Worm (Caenorhabditis elegans) whole organism, L4 larva: ENCODE results near the gene irld-6.

Source experiments
- F26F4.8 ChIP-seq: fragments of 200-800 bp; sonication (Bioruptor generic); conservative IDR thresholded peaks from 2 replicates; pipeline ENCODE4 v1.3.6; 2022; ENCODE audit warnings: missing genetic modification characterization, missing compliant biosample characterization
- F49E8.2 ChIP-seq: sonication (generic microtip); optimal IDR thresholded peaks from 2 replicates; lab custom pipeline; 2016; ENCODE audit warnings: missing compliant biosample characterization, mild to moderate bottlenecking, missing genetic modification characterization, borderline replicate concordance
- R02D3.7 ChIP-seq: fragments of 150-350 bp; sonication (generic microtip); optimal IDR thresholded peaks from 3 replicates; lab custom pipeline; 2014; ENCODE audit warnings: missing biosample characterization, missing genetic modification characterization
- T20F7.1 ChIP-seq: fragments of 200-800 bp; sonication (Bioruptor generic); optimal IDR thresholded peaks from 2 replicates; lab custom pipeline; 2018; ENCODE audit warnings: mild to moderate bottlenecking, missing genetic modification characterization, missing compliant biosample characterization
- Y5F2A.4 ChIP-seq: fragments of 200-800 bp; sonication (Bioruptor generic); optimal IDR thresholded peaks from 2 replicates; lab custom pipeline; 2018; ENCODE audit warnings: mild to moderate bottlenecking, missing genetic modification characterization, missing compliant biosample characterization
- ZK337.2 ChIP-seq: fragments of 200-800 bp; sonication (Bioruptor generic); IDR thresholded peaks from 2 replicates; pipeline ENCODE4 v1.3.6; 2022; ENCODE audit warnings: missing genetic modification reagents, missing genetic modification characterization, missing compliant biosample characterization
- ZK546.5 ChIP-seq, 2 experiments: sonication (generic microtip); optimal IDR thresholded peaks; 2 replicates each; lab custom pipeline; 2017; ENCODE audit warnings: missing biosample characterization in 2 of 2, missing genetic modification characterization in 2 of 2
- aha-1 ChIP-seq: fragments of 150-350 bp; peaks from one replicate; lab custom pipeline; 2014; ENCODE audit warnings: missing biosample characterization, missing genetic modification characterization
- ama-1 ChIP-seq: fragments of 150-350 bp; optimal IDR thresholded peaks from 2 replicates; lab custom pipeline; 2014; ENCODE audit warnings: inconsistent platforms, mixed read lengths
- arid-1 ChIP-seq: fragments of 200-800 bp; sonication (Bioruptor generic); conservative IDR thresholded peaks from 2 replicates; pipeline ENCODE4 v1.3.6; 2022; ENCODE audit warnings: missing genetic modification reagents, missing genetic modification characterization, missing compliant biosample characterization
- ceh-62 ChIP-seq: sonication (generic microtip); optimal IDR thresholded peaks from 2 replicates; lab custom pipeline; 2017; ENCODE audit warnings: missing biosample characterization, missing genetic modification characterization
- ces-1 ChIP-seq: fragments of 150-350 bp; sonication (generic microtip); optimal IDR thresholded peaks from 4 replicates; lab custom pipeline; 2014; ENCODE audit warnings: missing biosample characterization, missing genetic modification reagents, missing genetic modification characterization
- daf-16 ChIP-seq, 3 experiments: sonication (generic microtip); optimal IDR thresholded peaks; 2 replicates each; lab custom pipeline; 2016 to 2017; ENCODE audit warnings: missing genetic modification characterization in 3 of 3, missing genetic modification reagents in 3 of 3, mild to moderate bottlenecking in 2 of 3, missing compliant biosample characterization in 2 of 3, missing biosample characterization in 1 of 3, moderate library complexity in 1 of 3
- daf-19 ChIP-seq: fragments of 200-800 bp; sonication (Bioruptor generic); conservative IDR thresholded peaks from 2 replicates; pipeline ENCODE4 v1.3.6; 2022; ENCODE audit warnings: missing genetic modification characterization, missing compliant biosample characterization
- dmd-6 ChIP-seq: fragments of 200-800 bp; sonication (Bioruptor generic); IDR thresholded peaks from 2 replicates; pipeline ENCODE4 v1.3.6; 2022; ENCODE audit warnings: missing genetic modification reagents, missing genetic modification characterization, missing compliant biosample characterization
- dve-1 ChIP-seq: sonication (generic microtip); optimal IDR thresholded peaks from 2 replicates; lab custom pipeline; 2017; ENCODE audit warnings: antibody characterized with exemption, mild to moderate bottlenecking, missing genetic modification characterization, missing compliant biosample characterization; ENCODE audit not compliant: insufficient read depth
- egl-27 ChIP-seq: sonication (generic microtip); optimal IDR thresholded peaks from 3 replicates; lab custom pipeline; 2017; ENCODE audit warnings: missing biosample characterization, missing genetic modification reagents, missing genetic modification characterization
- egl-43 ChIP-seq: fragments of 200-800 bp; sonication (Bioruptor generic); IDR thresholded peaks from 2 replicates; pipeline ENCODE4 v1.3.6; 2022; ENCODE audit warnings: missing genetic modification reagents, missing genetic modification characterization, missing compliant biosample characterization
- hlh-11 ChIP-seq: fragments of 200-800 bp; sonication (Bioruptor generic); optimal IDR thresholded peaks from 2 replicates; lab custom pipeline; 2018; ENCODE audit warnings: mild to moderate bottlenecking, missing genetic modification characterization, missing compliant biosample characterization
- hlh-30 ChIP-seq: sonication (generic microtip); optimal IDR thresholded peaks from 2 replicates; lab custom pipeline; 2017; ENCODE audit warnings: antibody characterized with exemption, mild to moderate bottlenecking, missing genetic modification characterization, missing compliant biosample characterization; ENCODE audit not compliant: insufficient read depth
- lin-39 ChIP-seq: fragments of 150-350 bp; optimal IDR thresholded peaks from 2 replicates; lab custom pipeline; 2014; ENCODE audit warnings: missing biosample characterization, missing genetic modification reagents, missing genetic modification characterization
- mdl-1 ChIP-seq, 2 experiments: fragments of 150-350 bp in 1 of 2; sonication (generic microtip) in 1 of 2; optimal IDR thresholded peaks; 2 replicates each; lab custom pipeline; 2014 to 2017; ENCODE audit warnings: missing biosample characterization in 2 of 2, missing genetic modification characterization in 2 of 2
- mep-1 ChIP-seq: fragments of 150-350 bp; sonication (generic microtip); optimal IDR thresholded peaks from 3 replicates; lab custom pipeline; 2014; ENCODE audit warnings: missing biosample characterization, missing genetic modification characterization
- mes-2 ChIP-seq: sonication (generic microtip); optimal IDR thresholded peaks from 2 replicates; lab custom pipeline; 2016; ENCODE audit warnings: missing genotype, mild to moderate bottlenecking, missing genetic modification characterization, missing compliant biosample characterization; ENCODE audit not compliant: poor library complexity, severe bottlenecking
- mxl-3 ChIP-seq: fragments of 200-800 bp; sonication (Bioruptor generic); optimal IDR thresholded peaks from 2 replicates; lab custom pipeline; 2018; ENCODE audit warnings: mild to moderate bottlenecking, missing genetic modification characterization, missing compliant biosample characterization
- nhr-10 ChIP-seq: fragments of 150-350 bp; optimal IDR thresholded peaks from 2 replicates; lab custom pipeline; 2014; ENCODE audit warnings: missing biosample characterization, missing genetic modification characterization
- nhr-102 ChIP-seq: sonication (generic microtip); optimal IDR thresholded peaks from 2 replicates; lab custom pipeline; 2016; ENCODE audit warnings: mild to moderate bottlenecking, missing genetic modification characterization, moderate library complexity, missing compliant biosample characterization
- nhr-11 ChIP-seq: fragments of 150-350 bp; optimal IDR thresholded peaks from 2 replicates; lab custom pipeline; 2014; ENCODE audit warnings: missing biosample characterization, missing genetic modification characterization
- nhr-237 ChIP-seq: sonication (generic microtip); optimal IDR thresholded peaks from 2 replicates; lab custom pipeline; 2017; ENCODE audit warnings: missing biosample characterization, missing genetic modification characterization
- nhr-25 ChIP-seq: sonication (generic microtip); optimal IDR thresholded peaks from 2 replicates; lab custom pipeline; 2017; ENCODE audit warnings: missing genetic modification characterization, mild to moderate bottlenecking, missing compliant biosample characterization, antibody characterized with exemption, moderate library complexity, borderline replicate concordance; ENCODE audit not compliant: insufficient read depth
- nhr-28 ChIP-seq: fragments of 150-350 bp; optimal IDR thresholded peaks from 2 replicates; lab custom pipeline; 2014; ENCODE audit warnings: missing biosample characterization, missing genetic modification characterization
- nhr-41 ChIP-seq: fragments of 200-800 bp; sonication (Bioruptor generic); IDR thresholded peaks from 2 replicates; pipeline ENCODE4 v1.3.6; 2022; ENCODE audit warnings: missing genetic modification reagents, missing genetic modification characterization, missing compliant biosample characterization
- nhr-48 ChIP-seq: sonication (generic microtip); optimal IDR thresholded peaks from 2 replicates; lab custom pipeline; 2016; ENCODE audit warnings: mild to moderate bottlenecking, missing genetic modification characterization, missing compliant biosample characterization
- nhr-77 ChIP-seq: fragments of 150-350 bp; optimal IDR thresholded peaks from 2 replicates; lab custom pipeline; 2014; ENCODE audit warnings: missing biosample characterization, missing genetic modification characterization
- php-3 ChIP-seq: fragments of 200-800 bp; sonication (Bioruptor generic); IDR thresholded peaks from 2 replicates; pipeline ENCODE4 v1.3.6; 2022; ENCODE audit warnings: missing genetic modification reagents, missing genetic modification characterization, missing compliant biosample characterization
- pqm-1 ChIP-seq: sonication (generic microtip); optimal IDR thresholded peaks from 2 replicates; lab custom pipeline; 2017; ENCODE audit warnings: missing biosample characterization, missing genetic modification characterization
- rbr-2 ChIP-seq: sonication (generic microtip); optimal IDR thresholded peaks from 2 replicates; lab custom pipeline; 2016; ENCODE audit warnings: missing genotype, missing genetic modification characterization, missing compliant biosample characterization
- saeg-2 ChIP-seq: fragments of 200-800 bp; sonication (Bioruptor generic); IDR thresholded peaks from 2 replicates; pipeline ENCODE4 v1.3.6; 2022; ENCODE audit warnings: missing genetic modification reagents, missing genetic modification characterization, missing compliant biosample characterization
- tra-1 ChIP-seq: fragments of 200-800 bp; sonication (Bioruptor generic); IDR thresholded peaks from 2 replicates; pipeline ENCODE4 v1.3.6; 2022; ENCODE audit warnings: missing genetic modification reagents, missing genetic modification characterization, missing compliant biosample characterization
- unc-130 ChIP-seq: sonication (generic microtip); optimal IDR thresholded peaks from 2 replicates; lab custom pipeline; 2016; ENCODE audit warnings: missing genetic modification reagents, missing genetic modification characterization, missing compliant biosample characterization
- unc-39 ChIP-seq: sonication (generic microtip); optimal IDR thresholded peaks from 2 replicates; lab custom pipeline; 2017; ENCODE audit warnings: missing biosample characterization, missing genetic modification characterization
- zip-2 ChIP-seq: fragments of 150-350 bp; optimal IDR thresholded peaks from 2 replicates; lab custom pipeline; 2014; ENCODE audit warnings: missing biosample characterization, missing genetic modification characterization
- ztf-11 ChIP-seq: fragments of 150-350 bp; optimal IDR thresholded peaks from 2 replicates; lab custom pipeline; 2014; ENCODE audit warnings: missing biosample characterization, missing genetic modification characterization
- ztf-7 ChIP-seq: fragments of 150-350 bp; optimal IDR thresholded peaks from 2 replicates; lab custom pipeline; 2014; ENCODE audit warnings: missing biosample characterization, missing genetic modification characterization

The irld-6 gene

DNA sequence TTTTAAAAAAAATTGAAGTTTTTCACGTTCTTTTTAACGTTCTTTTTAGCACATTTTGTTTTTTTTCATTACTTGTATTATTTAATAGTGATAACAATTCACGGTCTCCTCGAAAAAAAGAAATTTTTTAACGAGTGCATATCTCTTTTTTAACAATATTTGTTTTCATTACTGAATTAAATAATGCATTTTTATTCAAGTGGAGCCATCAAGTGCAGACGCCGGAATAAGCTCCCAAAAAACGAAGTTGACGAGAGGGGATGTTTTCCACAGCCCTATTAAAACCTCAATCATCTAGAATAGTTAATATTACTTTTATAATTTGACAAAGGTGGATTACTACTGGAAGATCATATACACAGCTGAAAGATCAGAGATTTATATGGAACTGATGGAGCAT, at the start of gene irld-6:
TSS of gene irld-6 (minus strand) at position 101 of the 400 bp plus-strand sequence.
- TF ChIP-seq ZK546.5 (tag; optimal IDR thresholded peaks at IDR 0.05; lab: Kevin White, UChicago) (no peak), nhr-25 (tag; lab: Kevin White, UChicago) (no peak)
- TF ChIP-seq, all 104 proteins: peak for 0

ce11 chrV:10805934-10806333, 49.3 kb upstream of the irld-6 start, which contains the start of gene prp-38:
Gene prp-38, minus strand, starts transcription at chrV:10806034.
- TF ChIP-seq nhr-48 (tag; lab: Kevin White, UChicago) (no peak), aha-1 (tag; lab: Kevin White, UChicago) (peak; percentile 70)

- TF ChIP-seq ztf-11 (tag; lab: Kevin White, UChicago): no peak
- TF ChIP-seq saeg-2: no peak
- TF ChIP-seq nhr-11: no peak
- TF ChIP-seq unc-130: no peak
- no peak for TF ChIP-seq T20F7.1
- TF ChIP-seq egl-43 (GFP tag; lab: Robert Waterston, UW): no peak
- TF ChIP-seq F26F4.8 (GFP tag; lab: Robert Waterston, UW): no peak
- TF ChIP-seq zip-2 (tag; lab: Kevin White, UChicago): no peak
- TF ChIP-seq tra-1 (GFP tag; lab: Robert Waterston, UW): no peak
- TF ChIP-seq daf-19 (GFP tag; lab: Robert Waterston, UW): no peak
- no peak for TF ChIP-seq mes-2 (tag; lab: Kevin White, UChicago)
- TF ChIP-seq daf-16 (GFP tag; optimal IDR thresholded peaks at IDR 0.05; lab: Kevin White, UChicago): no peak
- no peak for TF ChIP-seq daf-16 (tag; optimal IDR thresholded peaks at IDR 0.05; lab: Kevin White, UChicago)
- TF ChIP-seq nhr-237: no peak
- no peak for TF ChIP-seq arid-1 (GFP tag; lab: Robert Waterston, UW)
- TF ChIP-seq ZK337.2 (GFP tag; lab: Robert Waterston, UW): no peak
- TF ChIP-seq lin-39 (tag; lab: Kevin White, UChicago): no peak
- TF ChIP-seq, all 104 proteins: peak for 0
Measured at ce11 chrV:10804374-10804773, 47.8 kb upstream of the irld-6 start, which contains the start of gene secs-1. Gene secs-1, minus strand, starts transcription at chrV:10804474.

DNA sequence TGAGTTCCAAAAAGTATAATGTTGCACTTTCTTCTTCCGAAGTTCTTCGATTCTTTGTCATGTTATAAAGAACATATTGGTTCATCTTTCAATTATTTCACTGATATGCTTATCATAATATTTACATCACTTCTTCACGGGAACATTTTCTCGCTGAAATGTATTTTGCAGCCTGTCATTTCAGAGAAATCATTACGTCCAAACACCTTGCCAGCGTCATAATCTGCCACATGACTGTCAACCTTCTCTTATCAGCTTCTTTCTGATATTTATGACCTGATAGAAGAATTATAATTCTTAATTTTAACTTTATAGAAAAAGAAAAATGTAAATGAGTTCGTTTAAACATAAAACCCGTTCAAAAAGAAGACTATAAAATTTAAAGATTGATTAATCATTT, 45.5 kb upstream of the irld-6 start:
- TF ChIP-seq mdl-1 (tag; optimal IDR thresholded peaks at IDR 0.05; lab: Kevin White, UChicago) (peak in 1 of 2 experiments; percentile 49), mep-1 (tag; lab: Kevin White, UChicago) (peak; percentile 33), T20F7.1 (peak; percentile 34), Y5F2A.4 (GFP tag; lab: Kevin White, UChicago) (no peak), F49E8.2 (tag; lab: Kevin White, UChicago) (no peak), nhr-77 (peak; percentile 70), daf-16 (GFP tag; optimal IDR thresholded peaks at IDR 0.05; lab: Kevin White, UChicago) (peak in 1 of 2 experiments; percentile 77), daf-16 (tag; optimal IDR thresholded peaks at IDR 0.05; lab: Kevin White, UChicago) (peak; percentile 93), mxl-3 (GFP tag; lab: Kevin White, UChicago) (no peak), ama-1 (lab: Kevin White, UChicago) (no peak), rbr-2 (no peak), nhr-41 (GFP tag; lab: Robert Waterston, UW) (0 out of 2 replicates have a peak, but pooled peaks have one; percentile 54), nhr-102 (tag; lab: Kevin White, UChicago) (peak; percentile 88), ces-1 (no peak), R02D3.7 (tag; lab: Kevin White, UChicago) (no peak), saeg-2 (peak; percentile 80; the same call in 1 of the 2 replicates), nhr-48 (tag; lab: Kevin White, UChicago) (peak; percentile 83), php-3 (GFP tag; lab: Robert Waterston, UW) (peak; percentile 96), pqm-1 (peak; percentile 67), hlh-30 (tag; lab: Kevin White, UChicago) (peak; percentile 61), dmd-6 (peak; percentile 99), nhr-28 (peak; percentile 82), nhr-10 (no peak), ceh-62 (tag; lab: Kevin White, UChicago) (no peak), egl-27 (tag; lab: Kevin White, UChicago) (no peak), ztf-7 (no peak), unc-39 (no peak), tra-1 (GFP tag; lab: Robert Waterston, UW) (peak; percentile 95), hlh-11 (tag; lab: Kevin White, UChicago) (peak; percentile 95), dve-1 (tag; lab: Kevin White, UChicago) (peak; percentile 96)
